Worm (Caenorhabditis elegans): ENCODE measurements around the gene age-1.

DNA sequence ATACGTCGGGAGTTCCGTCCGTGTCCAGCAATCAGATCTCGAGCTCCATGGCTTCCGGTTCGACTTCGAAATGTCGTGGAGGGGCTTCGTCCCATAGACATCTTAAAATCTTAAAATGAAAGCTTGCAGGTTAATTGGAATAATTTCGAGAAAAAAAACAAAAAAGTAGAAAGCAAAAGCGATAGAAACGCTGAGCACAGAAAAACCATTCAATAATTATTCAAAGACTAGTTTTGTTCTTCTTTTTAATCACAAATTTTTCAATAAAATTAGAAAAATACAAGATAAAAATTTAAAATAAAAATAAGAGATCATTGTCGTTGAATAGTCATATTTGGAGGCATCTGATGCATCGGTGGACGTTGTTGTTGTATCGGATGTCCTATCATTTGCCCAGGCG lies at the start of gene age-1:
- no peak for TF ChIP-seq zip-2 (tag; optimal IDR thresholded peaks at IDR 0.05)
- no peak for TF ChIP-seq dmd-9 (GFP tag; IDR thresholded peaks at IDR 0.05)
- TF ChIP-seq unc-62 (GFP tag; optimal IDR thresholded peaks at IDR 0.05 in 1 of 2) = no peak
- no peak for TF ChIP-seq unc-62 (tag; optimal IDR thresholded peaks at IDR 0.05)
- TF ChIP-seq pqm-1 (tag; optimal IDR thresholded peaks at IDR 0.05) = no peak
- no peak for TF ChIP-seq aly-2 (tag; optimal IDR thresholded peaks at IDR 0.05)
- no peak for TF ChIP-seq zip-11 (GFP tag; IDR thresholded peaks at IDR 0.05)
